Fruit fly (Drosophila melanogaster) whole organism, adult: ENCODE measurements around the gene slp1.

Experiments used
- CG11617 ChIP-seq: fragments of 200-800 bp; sonication (Bioruptor generic); optimal IDR thresholded peaks from 2 replicates; lab custom pipeline; 2017; ENCODE audit warnings: mild to moderate bottlenecking, missing biosample characterization, missing genetic modification reagents, missing genetic modification characterization
- CG12768 ChIP-seq: fragments of 200-800 bp; sonication (Bioruptor generic); optimal IDR thresholded peaks from 2 replicates; lab custom pipeline; 2017; ENCODE audit warnings: missing biosample characterization, missing genetic modification characterization, mild to moderate bottlenecking, moderate library complexity, missing genetic modification reagents
- CG14711 ChIP-seq: fragments of 200-800 bp; sonication (Bioruptor generic); optimal IDR thresholded peaks from 2 replicates; lab custom pipeline; 2018; ENCODE audit warnings: missing biosample characterization, mild to moderate bottlenecking, missing genetic modification characterization, moderate library complexity
- CG1620 ChIP-seq: fragments of 200-800 bp; sonication (Bioruptor generic); optimal IDR thresholded peaks from 2 replicates; lab custom pipeline; 2016; ENCODE audit warnings: missing biosample characterization, missing genetic modification characterization
- CG33017 ChIP-seq: fragments of 200-800 bp; sonication (Bioruptor generic); optimal IDR thresholded peaks from 2 replicates; lab custom pipeline; 2018; ENCODE audit warnings: missing biosample characterization, mild to moderate bottlenecking, missing genetic modification characterization, moderate library complexity
- CG5204 ChIP-seq: fragments of 200-800 bp; sonication (Bioruptor generic); optimal IDR thresholded peaks from 2 replicates; lab custom pipeline; 2016; ENCODE audit warnings: missing biosample characterization, missing genetic modification characterization
- CG7045 ChIP-seq: fragments of 200-800 bp; sonication (Bioruptor generic); optimal IDR thresholded peaks from 2 replicates; lab custom pipeline; 2017; ENCODE audit warnings: missing biosample characterization, mild to moderate bottlenecking, missing genetic modification characterization
- CG7101 ChIP-seq: fragments of 200-800 bp; sonication (Bioruptor generic); optimal IDR thresholded peaks from 2 replicates; lab custom pipeline; 2018; ENCODE audit warnings: missing biosample characterization, mild to moderate bottlenecking, missing genetic modification characterization, moderate library complexity
- Clk ChIP-seq: fragments of 200-800 bp; sonication (Bioruptor generic); optimal IDR thresholded peaks from 2 replicates; lab custom pipeline; 2017; ENCODE audit warnings: missing biosample characterization, missing genetic modification characterization
- Crg-1 ChIP-seq: fragments of 200-800 bp; sonication (Bioruptor generic); optimal IDR thresholded peaks from 2 replicates; lab custom pipeline; 2016; ENCODE audit warnings: missing biosample characterization, missing genetic modification characterization
- Hr96 ChIP-seq: fragments of 200-800 bp; sonication (Bioruptor generic); optimal IDR thresholded peaks from 2 replicates; lab custom pipeline; 2016; ENCODE audit warnings: missing biosample characterization, missing genetic modification characterization
- Mnt ChIP-seq: fragments of 200-800 bp; sonication (Bioruptor generic); optimal IDR thresholded peaks from 2 replicates; lab custom pipeline; 2016; ENCODE audit warnings: missing biosample characterization, mild to moderate bottlenecking, missing genetic modification characterization
- bab1 ChIP-seq: fragments of 200-800 bp; sonication (Bioruptor generic); optimal IDR thresholded peaks from 3 replicates; lab custom pipeline; 2019; ENCODE audit warnings: missing biosample characterization, mild to moderate bottlenecking, missing genetic modification characterization, moderate library complexity
- cic ChIP-seq: fragments of 200-800 bp; sonication (Bioruptor generic); optimal IDR thresholded peaks from 2 replicates; lab custom pipeline; 2017; ENCODE audit warnings: missing biosample characterization, mild to moderate bottlenecking, missing genetic modification characterization, moderate library complexity
- cnc ChIP-seq, 2 experiments: fragments of >200 bp; optimal IDR thresholded peaks; 2 replicates each; lab custom pipeline; 2017
- kay ChIP-seq: fragments of 200-800 bp; sonication (Bioruptor generic); peaks from one replicate; lab custom pipeline; 2016; ENCODE audit warnings: missing biosample characterization, missing genetic modification characterization, borderline replicate concordance
- ovo ChIP-seq: fragments of 200-800 bp; sonication (Bioruptor generic); optimal IDR thresholded peaks from 2 replicates; lab custom pipeline; 2016; ENCODE audit warnings: missing biosample characterization, missing genetic modification characterization
- pad ChIP-seq: fragments of 200-800 bp; sonication (Bioruptor generic); optimal IDR thresholded peaks from 3 replicates; lab custom pipeline; 2017; ENCODE audit warnings: missing biosample characterization, missing genetic modification characterization, mild to moderate bottlenecking, moderate library complexity, missing genetic modification reagents
- tj ChIP-seq: fragments of 200-800 bp; sonication (Bioruptor generic); optimal IDR thresholded peaks from 3 replicates; lab custom pipeline; 2017; ENCODE audit warnings: missing biosample characterization, mild to moderate bottlenecking, missing genetic modification characterization, moderate library complexity
- toe ChIP-seq: fragments of 200-800 bp; sonication (Bioruptor generic); optimal IDR thresholded peaks from 2 replicates; lab custom pipeline; 2016; ENCODE audit warnings: missing biosample characterization, missing genetic modification characterization

Gene slp1

DNA sequence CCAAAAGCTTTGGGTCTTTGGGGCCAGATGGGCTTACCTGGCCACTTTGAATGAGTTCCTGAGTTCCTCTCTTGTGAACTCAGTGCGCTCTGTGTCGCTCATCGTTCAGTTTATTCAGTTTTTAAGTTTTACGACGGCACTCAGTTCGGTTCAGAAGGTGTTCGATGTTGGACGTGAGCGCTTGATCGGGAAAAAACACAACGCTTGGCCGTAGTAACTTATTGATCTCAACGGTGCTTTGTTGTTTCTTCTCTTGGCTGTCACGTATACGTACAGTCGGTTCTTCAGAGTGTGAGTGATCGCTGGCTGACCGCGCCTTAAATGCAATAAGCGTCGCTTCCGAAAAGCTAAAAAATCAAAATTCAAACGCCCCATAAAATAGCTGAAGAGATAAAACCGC, 38.4 kb upstream of the slp1 start, which contains the start of gene bark:
bark (plus strand) TSS at position 140 of the 400 bp plus-strand sequence.
- TF ChIP-seq tj (peak; percentile 11), Mnt (GFP tag; lab: Kevin White, UChicago) (peak; percentile 45), Crg-1 (no peak), CG7045 (GFP tag; lab: Kevin White, UChicago) (no peak), CG5204 (no peak), bab1 (peak; percentile 68), CG33017 (tag; lab: Kevin White, UChicago) (peak; percentile 32), ovo (GFP tag; lab: Kevin White, UChicago) (no peak), Hr96 (GFP tag; lab: Kevin White, UChicago) (no peak), pad (GFP tag; lab: Kevin White, UChicago) (no peak), Clk (no peak), CG14711 (tag; lab: Kevin White, UChicago) (no peak), cic (GFP tag; lab: Kevin White, UChicago) (peak; percentile 65), CG1620 (peak; percentile 13), kay (GFP tag; lab: Kevin White, UChicago) (no peak), toe (GFP tag; lab: Kevin White, UChicago) (no peak), CG12768 (GFP tag; lab: Kevin White, UChicago) (peak; percentile 46), CG11617 (no peak)

DNA sequence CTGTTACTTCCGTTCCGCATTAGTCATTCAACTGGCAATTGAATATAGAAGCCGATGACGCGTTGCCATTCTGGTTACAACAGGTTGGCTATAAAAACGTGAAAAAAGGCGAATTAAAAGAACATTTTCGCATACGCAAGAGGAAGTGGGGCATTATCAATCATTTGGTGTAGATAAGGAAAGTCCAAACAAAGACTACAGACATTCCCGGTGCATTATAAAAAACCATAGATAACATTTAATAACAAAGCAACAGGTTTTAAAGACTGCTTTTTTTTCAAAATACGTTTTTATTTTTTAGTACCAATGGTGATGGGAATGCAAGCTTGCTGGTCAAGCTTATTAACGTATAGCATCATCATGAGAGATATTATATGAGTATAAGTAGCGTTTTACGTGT, 37.3 kb upstream of the slp1 start:
- TF ChIP-seq CG33017 (tag; lab: Kevin White, UChicago) (no peak), CG1620 (no peak), bab1 (no peak), toe (GFP tag; lab: Kevin White, UChicago) (no peak), ovo (GFP tag; lab: Kevin White, UChicago) (no peak), pad (GFP tag; lab: Kevin White, UChicago) (no peak), CG7101 (no peak), CG5204 (no peak), kay (GFP tag; lab: Kevin White, UChicago) (peak; percentile 97), CG12768 (GFP tag; lab: Kevin White, UChicago) (peak; percentile 2), Clk (no peak)

DNA sequence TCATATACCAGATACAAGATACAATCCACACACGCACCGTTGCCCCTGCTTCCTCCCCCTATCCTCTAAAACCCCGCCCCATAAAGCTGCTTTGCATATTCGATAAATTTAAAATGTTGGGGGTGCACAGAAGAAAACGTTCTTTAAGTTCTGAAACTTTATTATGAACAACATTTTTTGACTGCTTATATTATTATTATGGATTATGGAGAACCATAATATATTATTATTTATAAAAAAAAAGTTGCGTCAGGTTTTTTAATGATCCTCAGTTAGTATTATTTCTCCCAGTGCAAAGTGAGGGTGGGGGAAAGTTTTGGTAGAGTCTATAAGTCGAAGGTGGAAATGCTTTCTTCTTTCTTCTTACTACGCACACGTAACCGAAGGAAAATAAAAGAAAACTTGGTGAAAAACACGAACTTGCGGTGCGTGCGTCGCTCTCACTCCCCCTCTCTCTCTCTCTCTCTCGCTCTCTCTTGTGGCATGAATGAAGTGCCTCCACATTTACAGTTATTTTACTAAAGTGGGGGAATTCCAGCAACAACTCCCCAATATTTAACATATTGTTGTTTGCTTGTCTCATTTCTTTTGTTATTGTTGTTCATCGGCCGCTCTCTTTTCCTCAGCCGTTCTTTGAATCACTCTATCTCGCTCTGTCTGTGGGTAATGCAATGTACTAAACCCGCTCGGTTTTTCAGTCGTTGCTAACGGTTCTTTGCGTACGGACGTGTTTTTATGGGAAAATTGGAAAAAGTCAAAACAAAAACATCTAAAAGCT, 36.0 kb upstream of the slp1 start:
- TF ChIP-seq CG14711 (tag; lab: Kevin White, UChicago) = no peak
- peak; percentile 44 for TF ChIP-seq ovo (GFP tag; lab: Kevin White, UChicago)
- TF ChIP-seq Crg-1 = no peak
- TF ChIP-seq CG7045 (GFP tag; lab: Kevin White, UChicago) = no peak
- TF ChIP-seq CG7101 = peak; percentile 34
- TF ChIP-seq CG11617 = no peak

DNA sequence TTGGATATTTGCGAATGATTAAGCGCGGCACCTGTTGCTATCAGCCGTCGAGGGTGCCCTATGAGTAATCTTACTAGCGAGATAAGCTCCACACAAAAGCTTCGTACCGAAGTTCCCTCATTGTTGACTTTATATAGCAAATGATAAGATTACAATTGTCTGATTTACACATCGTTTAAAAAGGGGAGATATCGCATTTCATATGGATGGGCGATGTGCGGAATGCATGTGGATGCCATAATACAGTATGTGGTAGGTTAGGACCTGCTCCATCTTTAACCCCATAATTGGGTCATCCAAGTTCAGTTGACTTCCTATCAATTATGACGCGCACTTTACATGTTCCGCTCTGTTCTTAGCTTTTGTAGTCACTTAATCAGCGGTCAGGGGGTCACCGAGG, 33.8 kb upstream of the slp1 start:
- peak; percentile 43 for TF ChIP-seq CG7101
- no peak for TF ChIP-seq cnc (optimal IDR thresholded peaks at IDR 0.05; lab: Kevin White, UChicago)
- TF ChIP-seq ovo (GFP tag; lab: Kevin White, UChicago) = peak; percentile 2
- no peak for TF ChIP-seq CG14711 (tag; lab: Kevin White, UChicago)
- no peak for TF ChIP-seq Hr96 (GFP tag; lab: Kevin White, UChicago)
- TF ChIP-seq Crg-1 = no peak
- TF ChIP-seq CG1620 = no peak
- TF ChIP-seq cic (GFP tag; lab: Kevin White, UChicago) = peak; percentile 87
- TF ChIP-seq kay (GFP tag; lab: Kevin White, UChicago) = peak; percentile 93
- TF ChIP-seq pad (GFP tag; lab: Kevin White, UChicago) = no peak
- no peak for TF ChIP-seq CG5204
- TF ChIP-seq CG33017 (tag; lab: Kevin White, UChicago) = peak; percentile 47
- no peak for TF ChIP-seq Mnt (GFP tag; lab: Kevin White, UChicago)
- no peak for TF ChIP-seq toe (GFP tag; lab: Kevin White, UChicago)
- TF ChIP-seq tj = no peak
- TF ChIP-seq Clk = no peak
- no peak for TF ChIP-seq CG11617
- TF ChIP-seq CG12768 (GFP tag; lab: Kevin White, UChicago) = peak; percentile 69
- peak; percentile 16 for TF ChIP-seq CG7045 (GFP tag; lab: Kevin White, UChicago)
- TF ChIP-seq bab1 = no peak

DNA sequence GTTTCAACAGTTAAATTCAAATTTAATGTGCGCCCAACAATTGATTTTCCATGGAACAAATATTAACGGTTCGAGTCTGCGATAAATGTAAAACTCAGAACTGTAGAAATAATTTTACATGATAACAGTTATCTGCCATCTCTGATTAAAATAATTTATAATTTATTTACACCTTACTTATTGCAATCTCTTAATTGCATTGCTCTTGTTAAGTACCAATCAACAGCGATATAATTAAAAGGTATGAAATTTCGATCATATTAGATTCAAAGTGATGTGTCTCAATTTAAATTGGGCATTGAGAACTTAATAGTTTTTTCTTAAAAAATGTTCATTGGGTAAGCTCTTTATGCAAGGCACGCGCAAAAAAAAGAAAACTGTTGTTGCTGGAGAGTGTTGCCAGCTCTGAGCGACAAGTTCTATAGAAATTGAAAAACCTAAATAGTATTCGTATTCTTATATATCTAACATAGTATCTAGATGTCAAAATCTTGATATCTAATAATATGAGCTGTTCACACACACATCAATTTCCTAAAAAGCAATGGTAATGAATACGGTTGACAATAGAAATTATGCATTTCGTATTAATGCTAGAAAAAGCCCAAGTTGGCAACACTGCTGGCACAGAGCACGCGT, 22.5 kb upstream of the slp1 start:
- TF ChIP-seq Hr96 (GFP tag; lab: Kevin White, UChicago) = peak; percentile 77
- TF ChIP-seq CG1620 = peak; percentile 65
- TF ChIP-seq Crg-1 = peak; percentile 78
- peak; percentile 81 for TF ChIP-seq CG5204
- TF ChIP-seq CG33017 (tag; lab: Kevin White, UChicago) = peak; percentile 87
- TF ChIP-seq CG7101 = peak; percentile 93
- peak; percentile 83 for TF ChIP-seq CG12768 (GFP tag; lab: Kevin White, UChicago)
- TF ChIP-seq bab1 = peak; percentile 91
- peak; percentile 82 for TF ChIP-seq CG11617
- TF ChIP-seq pad (GFP tag; lab: Kevin White, UChicago) = peak; percentile 62
- no peak for TF ChIP-seq cic (GFP tag; lab: Kevin White, UChicago)
- TF ChIP-seq kay (GFP tag; lab: Kevin White, UChicago) = peak; percentile 95
- peak; percentile 71 for TF ChIP-seq ovo (GFP tag; lab: Kevin White, UChicago)
- peak; percentile 52 for TF ChIP-seq Clk
- peak; percentile 75 for TF ChIP-seq CG7045 (GFP tag; lab: Kevin White, UChicago)
- TF ChIP-seq cnc (optimal IDR thresholded peaks at IDR 0.05; lab: Kevin White, UChicago) = no peak
- TF ChIP-seq toe (GFP tag; lab: Kevin White, UChicago) = peak; percentile 77
- TF ChIP-seq tj = peak; percentile 93
- peak; percentile 78 for TF ChIP-seq CG14711 (tag; lab: Kevin White, UChicago)
- peak; percentile 56 for TF ChIP-seq Mnt (GFP tag; lab: Kevin White, UChicago)
